Fruit fly (Drosophila melanogaster): ENCODE measurements around the gene CG42586.
"Not testable (repeated sequence)": the region's sequence is repeated elsewhere in the genome, so short reads cannot be mapped to it uniquely, and the experiment has no call there.

CG42586 gene

dm6 chr2L:14746068-14746467, 4.4 kb upstream of the CG42586 start:
- TF ChIP-seq dac (GFP tag; optimal IDR thresholded peaks at IDR 0.05), result no peak

DNA sequence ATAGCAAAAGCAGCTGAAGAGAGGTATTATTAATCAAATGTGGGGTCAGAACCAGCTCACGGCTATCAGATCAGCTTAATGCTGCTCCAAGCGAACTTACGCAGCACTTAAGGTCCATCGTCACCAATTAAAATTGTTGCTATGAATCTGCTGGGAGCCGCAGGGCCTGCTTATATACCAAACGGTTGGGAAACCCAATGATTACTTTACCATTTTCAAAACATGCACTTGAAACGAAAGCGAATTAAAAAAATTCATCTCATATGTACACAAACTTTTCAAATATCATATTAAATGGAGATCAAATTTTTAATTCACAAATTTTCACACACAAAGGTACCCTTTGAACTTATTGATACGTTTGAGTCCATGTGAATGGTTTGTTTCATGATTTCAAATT, 3.4 kb upstream of the CG42586 start, which contains the start of gene CG42587:
Gene CG42587 (minus strand): TSS at position 143 of the 400 bp plus-strand sequence.
- TF ChIP-seq svp (GFP tag), result peak; percentile 70
- TF ChIP-seq Hr4 (GFP tag; optimal IDR thresholded peaks at IDR 0.05), result no peak

dm6 chr2L:14744121-14744520, 2.5 kb upstream of the CG42586 start, which contains the start of gene CG42681:
TSS of gene CG42681 (plus strand) at chr2L:14744421.
- TF ChIP-seq CG16779 (tag; optimal IDR thresholded peaks at IDR 0.05), result no peak
- no peak for TF ChIP-seq CG1621 (tag; optimal IDR thresholded peaks at IDR 0.05)
- TF ChIP-seq dsx (GFP tag; optimal IDR thresholded peaks at IDR 0.05; ENCODE audit: poor library complexity, severe bottlenecking), result no peak
- no peak for TF ChIP-seq Eip75B (GFP tag; optimal IDR thresholded peaks at IDR 0.05)
- no peak for TF ChIP-seq CG6163 (GFP tag; IDR thresholded peaks at IDR 0.05)
- TF ChIP-seq svp (GFP tag), result peak; percentile 51
- TF ChIP-seq CG7368 (GFP tag; optimal IDR thresholded peaks at IDR 0.05), result no peak
- TF ChIP-seq CG32006 (GFP tag; optimal IDR thresholded peaks at IDR 0.05), result peak; percentile 32
- TF ChIP-seq OdsH (GFP tag; optimal IDR thresholded peaks at IDR 0.05), result no peak
- TF ChIP-seq salr (GFP tag; optimal IDR thresholded peaks at IDR 0.05), result no peak
- TF ChIP-seq net (GFP tag; optimal IDR thresholded peaks at IDR 0.05), result no peak
- no peak for TF ChIP-seq Met (GFP tag; optimal IDR thresholded peaks at IDR 0.05)
- TF ChIP-seq Gug (GFP tag; IDR thresholded peaks at IDR 0.05), result no peak
- no peak for TF ChIP-seq CG11902 (GFP tag; optimal IDR thresholded peaks at IDR 0.05)
- no peak for TF ChIP-seq ss (GFP tag; optimal IDR thresholded peaks at IDR 0.05)
- TF ChIP-seq Lpt (GFP tag; optimal IDR thresholded peaks at IDR 0.05), result no peak
- TF ChIP-seq CG6854 (GFP tag; optimal IDR thresholded peaks at IDR 0.05), result no peak
- no peak for TF ChIP-seq eg (GFP tag; IDR thresholded peaks at IDR 0.05)
- no peak for TF ChIP-seq fkh (GFP tag; optimal IDR thresholded peaks at IDR 0.05)
- TF ChIP-seq acj6 (GFP tag; optimal IDR thresholded peaks at IDR 0.05), result no peak
- TF ChIP-seq Smox (GFP tag; optimal IDR thresholded peaks at IDR 0.05), result no peak
- no peak for TF ChIP-seq CG34406 (GFP tag; optimal IDR thresholded peaks at IDR 0.05)
- no peak for TF ChIP-seq CG11762 (GFP tag; optimal IDR thresholded peaks at IDR 0.05; ENCODE audit: insufficient read depth)
- TF ChIP-seq Eip78C (GFP tag), result peak; percentile 48
- TF ChIP-seq Hr4 (GFP tag; optimal IDR thresholded peaks at IDR 0.05), result peak; percentile 36
- TF ChIP-seq Blimp-1 (GFP tag; optimal IDR thresholded peaks at IDR 0.05), result no peak
- TF ChIP-seq Sox14 (GFP tag; optimal IDR thresholded peaks at IDR 0.05), result no peak
- TF ChIP-seq CG9139 (GFP tag; optimal IDR thresholded peaks at IDR 0.05), result no peak

- TF ChIP-seq lz (GFP tag; optimal IDR thresholded peaks at IDR 0.05) (no peak), Smox (GFP tag; optimal IDR thresholded peaks at IDR 0.05) (no peak), Eip93F (GFP tag; optimal IDR thresholded peaks at IDR 0.05) (no peak), CG31627 (GFP tag; optimal IDR thresholded peaks at IDR 0.05) (no peak)
These were observed 1.7 kb upstream of the CG42586 start for dm6 chr2L:14743337-14743736.

dm6 chr2L:14742893-14743292, 1.3 kb upstream of the CG42586 start, which contains the start of gene CG34166:
TSS of gene CG34166 (plus strand) at chr2L:14743193.
- TF ChIP-seq acj6, vri, pdm3 (GFP tag; optimal IDR thresholded peaks at IDR 0.05): not testable (repeated sequence)

Data from whole organism, prepupa.